Fruit fly (Drosophila melanogaster): ENCODE data around the gene fid.

Gene fid

DNA sequence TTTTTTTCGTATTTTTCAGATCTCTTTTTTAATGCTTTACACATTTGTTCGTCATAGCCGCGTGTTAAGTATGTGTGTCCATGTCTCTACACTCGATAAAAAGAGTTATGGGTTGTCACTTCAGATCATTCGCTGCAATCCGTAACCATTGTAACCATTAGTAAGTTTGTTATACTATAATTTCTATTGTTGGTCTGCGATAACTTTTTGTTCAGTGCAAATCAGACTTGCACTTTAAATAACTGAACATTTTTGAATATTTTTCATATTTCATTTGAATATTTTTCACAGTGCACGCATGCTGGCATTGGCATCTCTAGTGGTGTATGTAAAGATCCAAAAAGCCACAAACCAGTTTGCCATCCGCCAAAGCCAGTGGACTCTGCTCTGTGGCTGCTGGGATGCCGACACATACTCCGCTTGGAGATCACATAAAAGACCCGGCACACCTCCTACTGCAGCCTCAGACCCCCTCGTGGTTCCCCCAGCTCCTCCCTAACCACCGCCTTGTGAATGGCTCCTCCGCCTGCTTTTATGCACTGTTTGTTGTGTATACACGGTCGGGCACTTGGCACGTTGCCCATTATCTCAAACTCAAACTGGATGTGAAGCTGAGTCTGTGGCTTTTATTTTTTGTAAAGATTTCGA lies 39.1 kb downstream of the fid start (continued):
- TF ChIP-seq crc (GFP tag; optimal IDR thresholded peaks at IDR 0.05), result peak; percentile 82
- TF ChIP-seq Dll (GFP tag; IDR thresholded peaks at IDR 0.05; ENCODE audit: partially characterized antibody), result 0 out of 4 replicates have a peak, but pooled peaks have one; percentile 2
- TF ChIP-seq CG12219 (GFP tag; optimal IDR thresholded peaks at IDR 0.05), result peak; percentile 93
- peak; percentile 72 for TF ChIP-seq CG16815 (GFP tag; optimal IDR thresholded peaks at IDR 0.05)
- no peak for TF ChIP-seq GATAe (GFP tag; conservative IDR thresholded peaks at IDR 0.05)
- TF ChIP-seq Max (GFP tag; optimal IDR thresholded peaks at IDR 0.05), result peak; percentile 82
- peak; percentile 44; the same call in 1 of the 3 replicates for TF ChIP-seq CG2889 (GFP tag; IDR thresholded peaks at IDR 0.05)
- TF ChIP-seq ro (GFP tag; IDR thresholded peaks at IDR 0.05), result peak; percentile 56; the same call in 1 of the 2 replicates
- TF ChIP-seq bsh (GFP tag; optimal IDR thresholded peaks at IDR 0.05), result peak; percentile 93 to 95
- TF ChIP-seq CG11398 (GFP tag; optimal IDR thresholded peaks at IDR 0.05), result peak; percentile 84
- TF ChIP-seq dpn (GFP tag; optimal IDR thresholded peaks at IDR 0.05), result peak; percentile 90 to 91
- TF ChIP-seq CG15601 (tag; optimal IDR thresholded peaks at IDR 0.05), result peak; percentile 88
- TF ChIP-seq CG33557 (GFP tag; optimal IDR thresholded peaks at IDR 0.05), result peak; percentile 80
- TF ChIP-seq CG34224 (GFP tag; IDR thresholded peaks at IDR 0.05; ENCODE audit: partially characterized antibody), result no peak
- peak; percentile 80 for TF ChIP-seq jing (GFP tag; optimal IDR thresholded peaks at IDR 0.05)
- peak; percentile 78 for TF ChIP-seq CG9609 (GFP tag; optimal IDR thresholded peaks at IDR 0.05)
- TF ChIP-seq CG15696 (tag; optimal IDR thresholded peaks at IDR 0.05), result peak; percentile 62
- peak; percentile 84 for TF ChIP-seq CG10209 (GFP tag; optimal IDR thresholded peaks at IDR 0.05)
- TF ChIP-seq slbo (GFP tag; IDR thresholded peaks at IDR 0.05), result peak; percentile 78
- peak; percentile 81 for TF ChIP-seq odd (GFP tag; optimal IDR thresholded peaks at IDR 0.05)
- peak; percentile 76 for TF ChIP-seq Optix (GFP tag; IDR thresholded peaks at IDR 0.05)
- TF ChIP-seq ara (GFP tag; IDR thresholded peaks at IDR 0.05), result peak; percentile 84
- TF ChIP-seq Fer3 (tag; optimal IDR thresholded peaks at IDR 0.05), result peak; percentile 85
- TF ChIP-seq ab (GFP tag; optimal IDR thresholded peaks at IDR 0.05), result peak; percentile 46
- TF ChIP-seq maf-S (GFP tag; optimal IDR thresholded peaks at IDR 0.05), result peak; percentile 63
- TF ChIP-seq NFAT (GFP tag; IDR thresholded peaks at IDR 0.05), result peak; percentile 46; the same call in 1 of the 2 replicates
- peak; percentile 91 for TF ChIP-seq CG2678 (tag; optimal IDR thresholded peaks at IDR 0.05)
- TF ChIP-seq wdn (GFP tag; IDR thresholded peaks at IDR 0.05), result peak; percentile 58
- TF ChIP-seq dysf (GFP tag; IDR thresholded peaks at IDR 0.05), result peak; percentile 92
- TF ChIP-seq CG12299 (tag; optimal IDR thresholded peaks at IDR 0.05), result peak; percentile 74
- peak; percentile 62 for TF ChIP-seq cwo (GFP tag; optimal IDR thresholded peaks at IDR 0.05)
- TF ChIP-seq Hey (tag; optimal IDR thresholded peaks at IDR 0.05), result no peak
- TF ChIP-seq yki (optimal IDR thresholded peaks at IDR 0.05), result no peak
- peak; percentile 78 for TF ChIP-seq en (GFP tag; optimal IDR thresholded peaks at IDR 0.05)
- TF ChIP-seq hth (optimal IDR thresholded peaks at IDR 0.05), result no peak
- peak; percentile 87 for TF ChIP-seq CG12659 (GFP tag; optimal IDR thresholded peaks at IDR 0.05)
- peak; percentile 68 for TF ChIP-seq slp2 (GFP tag; optimal IDR thresholded peaks at IDR 0.05)
- peak; percentile 87 for TF ChIP-seq fd96Cb (tag; optimal IDR thresholded peaks at IDR 0.05)
- TF ChIP-seq chm (GFP tag; IDR thresholded peaks at IDR 0.05), result peak; percentile 73
- peak; percentile 53 for TF ChIP-seq Myb (GFP tag; optimal IDR thresholded peaks at IDR 0.05)
- no peak for TF ChIP-seq tll (GFP tag; optimal IDR thresholded peaks at IDR 0.05)
- peak; percentile 69 for TF ChIP-seq zfh2 (GFP tag; optimal IDR thresholded peaks at IDR 0.05)
- TF ChIP-seq pfk (GFP tag; optimal IDR thresholded peaks at IDR 0.05), result no peak
- peak; percentile 43 for TF ChIP-seq trh (GFP tag; optimal IDR thresholded peaks at IDR 0.05)
- peak; percentile 62 for TF ChIP-seq kni (GFP tag; optimal IDR thresholded peaks at IDR 0.05)
- peak; percentile 79 for TF ChIP-seq CG8944 (GFP tag; optimal IDR thresholded peaks at IDR 0.05)
- TF ChIP-seq Bteb2 (GFP tag; optimal IDR thresholded peaks at IDR 0.05), result peak; percentile 76
- TF ChIP-seq exex (tag; optimal IDR thresholded peaks at IDR 0.05), result peak; percentile 17
- peak; percentile 36 for TF ChIP-seq Ravus (GFP tag; IDR thresholded peaks at IDR 0.05)
- TF ChIP-seq MBD-R2 (GFP tag; IDR thresholded peaks at IDR 0.05), result peak; percentile 46; the same call in 1 of the 2 replicates
